Worm (Caenorhabditis elegans) whole organism, young adult: ENCODE data around the gene C14C6.8.

Experiments used
- B0261.1 ChIP-seq: sonication (generic microtip); optimal IDR thresholded peaks from 2 replicates; lab custom pipeline; 2016; ENCODE audit warnings: mild to moderate bottlenecking, missing genetic modification characterization, moderate library complexity, missing compliant biosample characterization
- C06A6.2 ChIP-seq: fragments of 200-800 bp; sonication (Bioruptor generic); conservative IDR thresholded peaks from 2 replicates; pipeline ENCODE4 v1.3.6; 2022; ENCODE audit warnings: missing genetic modification characterization, missing compliant biosample characterization
- C17E4.6 ChIP-seq: fragments of 200-800 bp; sonication (Bioruptor generic); IDR thresholded peaks from 2 replicates; pipeline ENCODE4 v1.3.6; 2022; ENCODE audit warnings: missing genetic modification reagents, missing genetic modification characterization, missing compliant biosample characterization
- D2030.7 ChIP-seq: fragments of 200-800 bp; sonication (Bioruptor generic); IDR thresholded peaks from 2 replicates; pipeline ENCODE4 v1.3.6; 2022; ENCODE audit warnings: missing genetic modification reagents, missing genetic modification characterization, missing compliant biosample characterization
- F10E7.11 ChIP-seq: sonication (generic microtip); optimal IDR thresholded peaks from 2 replicates; lab custom pipeline; 2017; ENCODE audit warnings: mild to moderate bottlenecking, missing genetic modification characterization, moderate library complexity, missing compliant biosample characterization
- F22D6.2 ChIP-seq: sonication (generic microtip); optimal IDR thresholded peaks from 2 replicates; lab custom pipeline; 2016; ENCODE audit warnings: mild to moderate bottlenecking, missing genetic modification characterization, missing compliant biosample characterization
- F23B12.7 ChIP-seq: sonication (generic microtip); optimal IDR thresholded peaks from 2 replicates; lab custom pipeline; 2017; ENCODE audit warnings: missing genetic modification characterization, mild to moderate bottlenecking, missing compliant biosample characterization, antibody characterized with exemption, moderate library complexity; ENCODE audit not compliant: insufficient read depth
- F37B4.10 ChIP-seq: fragments of 200-800 bp; sonication (Bioruptor generic); IDR thresholded peaks from 2 replicates; pipeline ENCODE4 v1.3.6; 2022; ENCODE audit warnings: missing genetic modification characterization, missing compliant biosample characterization
- Y53G8AR.9 ChIP-seq: fragments of 200-800 bp; sonication (Bioruptor generic); conservative IDR thresholded peaks from 2 replicates; pipeline ENCODE4 v1.3.6; 2022; ENCODE audit warnings: missing genetic modification reagents, missing genetic modification characterization, missing compliant biosample characterization
- Y79H2A.3 ChIP-seq: fragments of 200-800 bp; sonication (Bioruptor generic); conservative IDR thresholded peaks from 2 replicates; pipeline ENCODE4 v1.3.6; 2022; ENCODE audit warnings: missing genetic modification reagents, missing genetic modification characterization, missing compliant biosample characterization
- ZK185.1 ChIP-seq: sonication (generic microtip); optimal IDR thresholded peaks from 2 replicates; lab custom pipeline; 2016; ENCODE audit warnings: mild to moderate bottlenecking, missing genetic modification characterization, missing compliant biosample characterization; ENCODE audit not compliant: poor library complexity, severe bottlenecking
- atf-7 ChIP-seq: sonication (generic microtip); optimal IDR thresholded peaks from 2 replicates; lab custom pipeline; 2017; ENCODE audit warnings: mild to moderate bottlenecking, missing genetic modification characterization, missing compliant biosample characterization
- athp-1 ChIP-seq: sonication (generic microtip); optimal IDR thresholded peaks from 2 replicates; lab custom pipeline; 2017; ENCODE audit warnings: mild to moderate bottlenecking, missing genetic modification characterization, missing compliant biosample characterization
- attf-3 ChIP-seq: fragments of 200-800 bp; sonication (Bioruptor generic); conservative IDR thresholded peaks from 2 replicates; pipeline ENCODE4 v1.3.6; 2022; ENCODE audit warnings: missing genetic modification reagents, missing genetic modification characterization, missing compliant biosample characterization
- attf-5 ChIP-seq: fragments of 200-800 bp; sonication (Bioruptor generic); optimal IDR thresholded peaks from 2 replicates; lab custom pipeline; 2018; ENCODE audit warnings: mild to moderate bottlenecking, missing genetic modification characterization, missing compliant biosample characterization
- cebp-1 ChIP-seq, 2 experiments: fragments of 200-800 bp in 1 of 2; sonication (Bioruptor generic) in 1 of 2; sonication (generic microtip) in 1 of 2; IDR thresholded peaks in 1 of 2; optimal IDR thresholded peaks in 1 of 2; 2 replicates each; pipeline versions ENCODE4 v1.3.6 to Lab custom; 2017 to 2022; ENCODE audit warnings: missing compliant biosample characterization in 2 of 2, missing genetic modification characterization in 2 of 2, mild to moderate bottlenecking in 1 of 2, missing genetic modification reagents in 1 of 2, moderate library complexity in 1 of 2
- cebp-2 ChIP-seq: fragments of 200-800 bp; sonication (Bioruptor generic); IDR thresholded peaks from 2 replicates; pipeline ENCODE4 v1.3.6; 2022; ENCODE audit warnings: missing genetic modification characterization, missing compliant biosample characterization
- ceh-100 ChIP-seq: fragments of 200-800 bp; sonication (Bioruptor generic); IDR thresholded peaks from 2 replicates; pipeline ENCODE4 v1.3.6; 2022; ENCODE audit warnings: missing genetic modification reagents, missing genetic modification characterization, missing compliant biosample characterization
- ceh-40 ChIP-seq: fragments of 200-800 bp; sonication (Bioruptor generic); IDR thresholded peaks from 2 replicates; pipeline ENCODE4 v1.3.6; 2022; ENCODE audit warnings: missing genetic modification characterization, missing compliant biosample characterization
- chd-7 ChIP-seq: sonication (generic microtip); optimal IDR thresholded peaks from 2 replicates; lab custom pipeline; 2016; ENCODE audit warnings: mild to moderate bottlenecking, missing genetic modification characterization, moderate library complexity, missing compliant biosample characterization
- dpl-1 ChIP-seq: fragments of 150-350 bp; optimal IDR thresholded peaks from 2 replicates; lab custom pipeline; 2014; ENCODE audit warnings: missing biosample characterization, missing genetic modification reagents, missing genetic modification characterization
- egl-18 ChIP-seq: fragments of 200-800 bp; sonication (Bioruptor generic); IDR thresholded peaks from 2 replicates; pipeline ENCODE4 v1.3.6; 2022; ENCODE audit warnings: missing genetic modification reagents, missing genetic modification characterization, missing compliant biosample characterization
- egl-44 ChIP-seq: fragments of 200-800 bp; sonication (Bioruptor generic); IDR thresholded peaks from 2 replicates; pipeline ENCODE4 v1.3.6; 2022; ENCODE audit warnings: missing genetic modification reagents, missing genetic modification characterization, missing compliant biosample characterization
- egrh-3 ChIP-seq: fragments of 200-800 bp; sonication (Bioruptor generic); IDR thresholded peaks from 2 replicates; pipeline ENCODE4 v1.3.6; 2022; ENCODE audit warnings: missing genetic modification reagents, missing genetic modification characterization, missing compliant biosample characterization
- ekl-4 ChIP-seq: fragments of 200-800 bp; sonication (Bioruptor generic); IDR thresholded peaks from 2 replicates; pipeline ENCODE4 v1.3.6; 2022; ENCODE audit warnings: missing genetic modification reagents, missing genetic modification characterization, missing compliant biosample characterization
- ets-4 ChIP-seq: fragments of 200-800 bp; sonication (Bioruptor generic); optimal IDR thresholded peaks from 2 replicates; lab custom pipeline; 2018; ENCODE audit warnings: mild to moderate bottlenecking, missing genetic modification characterization, missing compliant biosample characterization
- gei-17 ChIP-seq: fragments of 200-800 bp; sonication (Bioruptor generic); optimal IDR thresholded peaks from 2 replicates; lab custom pipeline; 2018; ENCODE audit warnings: mild to moderate bottlenecking, missing genetic modification characterization, missing compliant biosample characterization
- him-1 ChIP-seq: sonication (generic microtip); optimal IDR thresholded peaks from 2 replicates; lab custom pipeline; 2016; ENCODE audit warnings: missing genotype, missing genetic modification reagents, missing genetic modification characterization, missing compliant biosample characterization
- hlh-26 ChIP-seq: fragments of 200-800 bp; sonication (Bioruptor generic); conservative IDR thresholded peaks from 2 replicates; pipeline ENCODE4 v1.3.6; 2022; ENCODE audit warnings: missing genetic modification reagents, missing genetic modification characterization, missing compliant biosample characterization
- hmg-1.2 ChIP-seq: fragments of 200-800 bp; sonication (Bioruptor generic); IDR thresholded peaks from 2 replicates; pipeline ENCODE4 v1.3.6; 2022; ENCODE audit warnings: missing genetic modification reagents, missing genetic modification characterization, missing compliant biosample characterization
- madf-3 ChIP-seq: fragments of 200-800 bp; sonication (Bioruptor generic); IDR thresholded peaks from 2 replicates; pipeline ENCODE4 v1.3.6; 2022; ENCODE audit warnings: missing genetic modification reagents, missing genetic modification characterization, missing compliant biosample characterization
- madf-6 ChIP-seq: fragments of 200-800 bp; sonication (Bioruptor generic); IDR thresholded peaks from 2 replicates; pipeline ENCODE4 v1.3.6; 2022; ENCODE audit warnings: missing genetic modification reagents, missing genetic modification characterization, missing compliant biosample characterization
- mxl-1 ChIP-seq: sonication (generic microtip); optimal IDR thresholded peaks from 2 replicates; lab custom pipeline; 2016; ENCODE audit warnings: missing genetic modification characterization, missing compliant biosample characterization
- nfya-2 ChIP-seq: fragments of 200-800 bp; sonication (Bioruptor generic); IDR thresholded peaks from 2 replicates; pipeline ENCODE4 v1.3.6; 2022; ENCODE audit warnings: missing genetic modification reagents, missing genetic modification characterization, missing compliant biosample characterization
- nhr-27 ChIP-seq: fragments of 200-800 bp; sonication (Bioruptor generic); optimal IDR thresholded peaks from 2 replicates; lab custom pipeline; 2018; ENCODE audit warnings: mild to moderate bottlenecking, missing genetic modification characterization, moderate library complexity, missing compliant biosample characterization
- nhr-80 ChIP-seq: sonication (generic microtip); optimal IDR thresholded peaks from 2 replicates; lab custom pipeline; 2016; ENCODE audit warnings: missing genetic modification characterization, missing compliant biosample characterization
- rcor-1 ChIP-seq: fragments of 200-800 bp; sonication (Bioruptor generic); IDR thresholded peaks from 2 replicates; pipeline ENCODE4 v1.3.6; 2022; ENCODE audit warnings: missing genetic modification reagents, missing genetic modification characterization, missing compliant biosample characterization
- rpc-1 ChIP-seq, 2 experiments: fragments of 150-350 bp in 1 of 2; sonication (generic microtip) in 1 of 2; optimal IDR thresholded peaks; 2 replicates each; lab custom pipeline; 2014 to 2018; ENCODE audit warnings: missing biosample characterization in 1 of 2, missing genetic modification characterization in 1 of 2, missing genetic modification reagents in 1 of 2, missing genotype in 1 of 2
- snpc-4 ChIP-seq, 5 experiments: fragments of 150-350 bp in 1 of 5; sonication (generic microtip) in 4 of 5; optimal IDR thresholded peaks; 2 replicates each; lab custom pipeline; 2014 to 2018; ENCODE audit warnings: missing genetic modification characterization in 5 of 5, missing biosample characterization in 3 of 5, antibody characterized with exemption in 2 of 5, mild to moderate bottlenecking in 2 of 5, missing compliant biosample characterization in 2 of 5, missing genotype in 2 of 5, moderate library complexity in 2 of 5, missing genetic modification reagents in 1 of 5
- tlf-1 ChIP-seq: fragments of 200-800 bp; sonication (Bioruptor generic); optimal IDR thresholded peaks from 2 replicates; lab custom pipeline; 2018; ENCODE audit warnings: mild to moderate bottlenecking, missing genetic modification characterization, missing compliant biosample characterization
- unc-130 ChIP-seq: sonication (generic microtip); optimal IDR thresholded peaks from 2 replicates; lab custom pipeline; 2016; ENCODE audit warnings: missing genetic modification reagents, missing genetic modification characterization, missing compliant biosample characterization
- zfh-2 ChIP-seq: fragments of 200-800 bp; sonication (Bioruptor generic); conservative IDR thresholded peaks from 2 replicates; pipeline ENCODE4 v1.3.6; 2022; ENCODE audit warnings: missing genetic modification reagents, missing genetic modification characterization, missing compliant biosample characterization
- zim-3 ChIP-seq: sonication (generic microtip); optimal IDR thresholded peaks from 2 replicates; lab custom pipeline; 2017; ENCODE audit warnings: mild to moderate bottlenecking, missing genetic modification characterization, moderate library complexity, missing compliant biosample characterization
- ztf-22 ChIP-seq: fragments of 200-800 bp; sonication (Bioruptor generic); optimal IDR thresholded peaks from 2 replicates; lab custom pipeline; 2018; ENCODE audit warnings: mild to moderate bottlenecking, missing genetic modification characterization, moderate library complexity, missing compliant biosample characterization
- ztf-26 ChIP-seq: sonication (generic microtip); optimal IDR thresholded peaks from 2 replicates; lab custom pipeline; 2017; ENCODE audit warnings: missing genetic modification characterization, missing compliant biosample characterization

The C14C6.8 gene

ce11 chrV:534176-534575, 18.8 kb downstream of the C14C6.8 start, which contains the start of gene nhr-132:
Gene nhr-132, plus strand, starts transcription at chrV:534446.
- TF ChIP-seq ztf-26: no peak
- no peak for TF ChIP-seq madf-3 (GFP tag; lab: Robert Waterston, UW)
- no peak for TF ChIP-seq Y53G8AR.9 (GFP tag; lab: Robert Waterston, UW)
- TF ChIP-seq snpc-4 (GFP tag; optimal IDR thresholded peaks at IDR 0.05; lab: Kevin White, UChicago): no peak
- no peak for TF ChIP-seq snpc-4 (tag; optimal IDR thresholded peaks at IDR 0.05; lab: Kevin White, UChicago)
- no peak for TF ChIP-seq chd-7 (tag; lab: Kevin White, UChicago)
- no peak for TF ChIP-seq ekl-4 (GFP tag; lab: Robert Waterston, UW)
- TF ChIP-seq F37B4.10 (GFP tag; lab: Robert Waterston, UW): no peak
- peak; percentile 47 for TF ChIP-seq nhr-80 (tag; lab: Kevin White, UChicago)
- no peak for TF ChIP-seq attf-3
- TF ChIP-seq zfh-2 (GFP tag; lab: Robert Waterston, UW): no peak
- no peak for TF ChIP-seq hlh-26 (GFP tag; lab: Robert Waterston, UW)
- TF ChIP-seq attf-5 (GFP tag; lab: Kevin White, UChicago): peak; percentile 30
- TF ChIP-seq egrh-3 (GFP tag; lab: Robert Waterston, UW): no peak
- peak; percentile 66; the same call in 1 of the 2 replicates for TF ChIP-seq hmg-1.2 (GFP tag; lab: Robert Waterston, UW)
- no peak for TF ChIP-seq rpc-1 (optimal IDR thresholded peaks at IDR 0.05; lab: Kevin White, UChicago)
- TF ChIP-seq rpc-1 (tag; optimal IDR thresholded peaks at IDR 0.05; lab: Kevin White, UChicago): no peak
- TF ChIP-seq, all 124 proteins: peak for 3

- TF ChIP-seq athp-1 (tag; lab: Kevin White, UChicago): no peak
- TF ChIP-seq F22D6.2 (tag; lab: Kevin White, UChicago): no peak
- TF ChIP-seq B0261.1 (tag; lab: Kevin White, UChicago): no peak
- TF ChIP-seq ztf-22 (GFP tag; lab: Kevin White, UChicago): no peak
- no peak for TF ChIP-seq nhr-27 (tag; lab: Kevin White, UChicago)
- TF ChIP-seq tlf-1: no peak
- no peak for TF ChIP-seq snpc-4 (GFP tag; optimal IDR thresholded peaks at IDR 0.05; lab: Kevin White, UChicago)
- TF ChIP-seq snpc-4 (tag; optimal IDR thresholded peaks at IDR 0.05; lab: Kevin White, UChicago): peak in 1 of 4 experiments; percentile 6
- TF ChIP-seq nfya-2 (GFP tag; lab: Robert Waterston, UW): no peak
- peak; percentile 15 for TF ChIP-seq ZK185.1
- no peak for TF ChIP-seq ztf-26
- TF ChIP-seq gei-17 (GFP tag; lab: Kevin White, UChicago): no peak
- TF ChIP-seq ceh-100 (GFP tag; lab: Robert Waterston, UW): no peak
- TF ChIP-seq ceh-40 (GFP tag; lab: Robert Waterston, UW): 0 out of 2 replicates have a peak, but pooled peaks have one; percentile 14
- TF ChIP-seq F23B12.7 (tag; lab: Kevin White, UChicago): no peak
- TF ChIP-seq C17E4.6: no peak
- TF ChIP-seq madf-6: no peak
- TF ChIP-seq egl-18 (GFP tag; lab: Robert Waterston, UW): no peak
- no peak for TF ChIP-seq zfh-2 (GFP tag; lab: Robert Waterston, UW)
- no peak for TF ChIP-seq unc-130 (GFP tag; lab: Kevin White, UChicago)
- no peak for TF ChIP-seq him-1 (tag; lab: Kevin White, UChicago)
- TF ChIP-seq ets-4 (GFP tag; lab: Kevin White, UChicago): no peak
- no peak for TF ChIP-seq zim-3 (tag; lab: Kevin White, UChicago)
- TF ChIP-seq atf-7 (tag; lab: Kevin White, UChicago): peak; percentile 36
- no peak for TF ChIP-seq F10E7.11 (tag; lab: Kevin White, UChicago)
- TF ChIP-seq C06A6.2 (GFP tag; lab: Robert Waterston, UW): no peak
- TF ChIP-seq attf-5 (GFP tag; lab: Kevin White, UChicago): peak; percentile 59
- TF ChIP-seq mxl-1 (tag; lab: Kevin White, UChicago): no peak
- no peak for TF ChIP-seq D2030.7 (GFP tag; lab: Robert Waterston, UW)
- TF ChIP-seq cebp-1 (GFP tag; IDR thresholded peaks at IDR 0.05; lab: Robert Waterston, UW): no peak
- no peak for TF ChIP-seq cebp-1 (tag; optimal IDR thresholded peaks at IDR 0.05; lab: Kevin White, UChicago)
- TF ChIP-seq nhr-80 (tag; lab: Kevin White, UChicago): peak; percentile 79
- TF ChIP-seq dpl-1 (GFP tag; lab: Kevin White, UChicago): no peak
- TF ChIP-seq Y79H2A.3: no peak
- TF ChIP-seq cebp-2 (GFP tag; lab: Robert Waterston, UW): no peak
- no peak for TF ChIP-seq rcor-1
- TF ChIP-seq egl-44 (GFP tag; lab: Robert Waterston, UW): no peak
Observed at ce11 chrV:532046-532445, 20.9 kb downstream of the C14C6.8 start, which contains the start of gene nhr-58. Gene nhr-58, plus strand, starts transcription at chrV:532259.
